Fruit fly (Drosophila melanogaster): ENCODE measurements around the gene CG14907.

dm6 chr3R:16611240-16611639 lies 40.9 kb downstream of the CG14907 start:
- TF ChIP-seq CG33017 (tag; optimal IDR thresholded peaks at IDR 0.05), result no peak
- TF ChIP-seq CG7101 (tag; optimal IDR thresholded peaks at IDR 0.05), result no peak
- TF ChIP-seq CG11617 (GFP tag; optimal IDR thresholded peaks at IDR 0.05), result no peak
- TF ChIP-seq kay (GFP tag; ENCODE audit: borderline replicate concordance), result no peak
- no peak for TF ChIP-seq bab1 (GFP tag; optimal IDR thresholded peaks at IDR 0.05)
- TF ChIP-seq pad (GFP tag; optimal IDR thresholded peaks at IDR 0.05), result peak; percentile 75
